Fruit fly (Drosophila melanogaster) S2 (cell line): ENCODE measurements around the gene alpha4GT2.

Experiments used
- CG8478 ChIP-seq: fragments of >200 bp; optimal IDR thresholded peaks from 2 replicates; lab custom pipeline; 2018
- CTCF ChIP-seq, 2 experiments: fragments of >200 bp; optimal IDR thresholded peaks; 2 replicates each; lab custom pipeline; 2018

DNA sequence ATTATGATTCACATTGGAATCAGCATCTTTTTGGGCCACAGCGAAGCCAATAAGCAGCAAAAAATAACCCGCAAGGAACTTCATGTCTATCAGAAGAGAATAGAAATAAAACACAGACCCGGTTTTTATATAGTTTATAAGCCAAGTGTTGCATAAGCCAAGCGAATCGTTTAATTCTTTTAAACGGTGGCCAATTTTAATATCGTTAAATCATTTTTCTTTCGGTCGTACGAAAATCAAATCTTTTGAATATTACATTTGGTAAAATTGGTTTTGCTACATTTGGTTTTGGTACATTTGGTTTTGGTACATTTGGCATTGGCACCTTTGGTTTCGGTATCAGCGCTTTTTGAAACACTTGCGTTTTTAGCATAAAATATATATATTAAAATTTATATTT lies 1.9 kb upstream of the alpha4GT2 start, which contains the start of gene Sfp96F:
- TF ChIP-seq CTCF (optimal IDR thresholded peaks at IDR 0.05; lab: Kevin White, UChicago) (no peak), CG8478 (lab: Kevin White, UChicago) (no peak)
